Fruit fly (Drosophila melanogaster) whole organism, prepupa: Measurements from ENCODE around the gene CG3285.
A peak's percentile ranks its signal among the peaks of the same experiment; 100 is the strongest.

Experiments used
- Blimp-1 ChIP-seq: fragments of 200-800 bp; sonication (Bioruptor generic); optimal IDR thresholded peaks from 3 replicates; lab custom pipeline; 2017; ENCODE audit warnings: missing biosample characterization, missing genetic modification characterization, mild to moderate bottlenecking, moderate library complexity, missing genetic modification reagents
- CG10669 ChIP-seq: fragments of 200-800 bp; sonication (Bioruptor generic); optimal IDR thresholded peaks from 3 replicates; lab custom pipeline; 2018; ENCODE audit warnings: missing biosample characterization, mild to moderate bottlenecking, missing genetic modification characterization, moderate library complexity
- CG11294 ChIP-seq: fragments of 200-800 bp; sonication (Bioruptor generic); IDR thresholded peaks from 2 replicates; pipeline ENCODE4 v1.3.6; 2022; ENCODE audit warnings: missing biosample characterization, missing genetic modification characterization
- CG11762 ChIP-seq: fragments of 200-800 bp; sonication (Bioruptor generic); optimal IDR thresholded peaks from 3 replicates; lab custom pipeline; 2016; ENCODE audit warnings: missing biosample characterization, missing genetic modification characterization; ENCODE audit not compliant: insufficient read depth
- CG15336 ChIP-seq: fragments of 200-800 bp; sonication (Bioruptor generic); IDR thresholded peaks from 2 replicates; pipeline ENCODE4 v1.3.6; 2022; ENCODE audit warnings: missing biosample characterization, missing genetic modification characterization
- CG1621 ChIP-seq: fragments of 200-800 bp; sonication (Bioruptor generic); optimal IDR thresholded peaks from 3 replicates; lab custom pipeline; 2018; ENCODE audit warnings: missing biosample characterization, mild to moderate bottlenecking, missing genetic modification characterization
- CG3032 ChIP-seq: fragments of 200-800 bp; optimal IDR thresholded peaks from 2 replicates; lab custom pipeline; 2019; ENCODE audit warnings: missing biosample characterization, mild to moderate bottlenecking, missing genetic modification characterization, moderate library complexity
- CG3919 ChIP-seq: fragments of 200-800 bp; sonication (Bioruptor generic); optimal IDR thresholded peaks from 3 replicates; lab custom pipeline; 2016; ENCODE audit warnings: missing biosample characterization, missing genetic modification characterization
- CG6163 ChIP-seq: fragments of 200-800 bp; sonication (Bioruptor generic); IDR thresholded peaks from 3 replicates; pipeline ENCODE4 v1.3.6; 2022; ENCODE audit warnings: missing biosample characterization, missing genetic modification characterization
- CG6276 ChIP-seq: fragments of 200-800 bp; sonication (Bioruptor generic); optimal IDR thresholded peaks from 2 replicates; lab custom pipeline; 2017; ENCODE audit warnings: missing biosample characterization, mild to moderate bottlenecking, missing genetic modification characterization
- CG6792 ChIP-seq: fragments of 200-800 bp; sonication (Bioruptor generic); optimal IDR thresholded peaks from 3 replicates; lab custom pipeline; 2016; ENCODE audit warnings: missing biosample characterization, missing genetic modification characterization
- CG6808 ChIP-seq: fragments of 200-800 bp; sonication (Bioruptor generic); optimal IDR thresholded peaks from 3 replicates; lab custom pipeline; 2017; ENCODE audit warnings: missing biosample characterization, missing genetic modification characterization, mild to moderate bottlenecking, moderate library complexity, missing genetic modification reagents
- CG6854 ChIP-seq: fragments of 200-800 bp; sonication (Bioruptor generic); optimal IDR thresholded peaks from 2 replicates; lab custom pipeline; 2017; ENCODE audit warnings: missing biosample characterization, mild to moderate bottlenecking, missing genetic modification characterization
- CG7368 ChIP-seq: fragments of 200-800 bp; sonication (Bioruptor generic); optimal IDR thresholded peaks from 3 replicates; lab custom pipeline; 2016; ENCODE audit warnings: missing biosample characterization, missing genetic modification characterization
- CG8319 ChIP-seq: fragments of 200-800 bp; sonication (Bioruptor generic); optimal IDR thresholded peaks from 3 replicates; lab custom pipeline; 2016; ENCODE audit warnings: missing biosample characterization, missing genetic modification characterization
- CG9139 ChIP-seq: fragments of 200-800 bp; sonication (Bioruptor generic); optimal IDR thresholded peaks from 3 replicates; lab custom pipeline; 2017; ENCODE audit warnings: missing biosample characterization, mild to moderate bottlenecking, missing genetic modification characterization
- Eip75B ChIP-seq: fragments of 200-800 bp; sonication (Bioruptor generic); optimal IDR thresholded peaks from 3 replicates; lab custom pipeline; 2016; ENCODE audit warnings: missing biosample characterization, missing genetic modification characterization
- Eip78C ChIP-seq: fragments of 200-800 bp; sonication (Bioruptor generic); peaks from one replicate; lab custom pipeline; 2016; ENCODE audit warnings: missing biosample characterization, missing genetic modification characterization
- Ets21C ChIP-seq: fragments of 200-800 bp; sonication (Bioruptor generic); optimal IDR thresholded peaks from 3 replicates; lab custom pipeline; 2016; ENCODE audit warnings: missing biosample characterization, missing genetic modification characterization
- Hr38 ChIP-seq: sonication (Bioruptor generic); optimal IDR thresholded peaks from 2 replicates; lab custom pipeline; 2016; ENCODE audit warnings: missing biosample characterization, missing genetic modification characterization
- Hr39 ChIP-seq: fragments of 200-800 bp; sonication (Bioruptor generic); optimal IDR thresholded peaks from 2 replicates; lab custom pipeline; 2016; ENCODE audit warnings: missing biosample characterization, missing genetic modification characterization
- Hr4 ChIP-seq: fragments of 200-800 bp; sonication (Bioruptor generic); optimal IDR thresholded peaks from 3 replicates; lab custom pipeline; 2016; ENCODE audit warnings: missing biosample characterization, missing genetic modification characterization
- Lpt ChIP-seq: fragments of 200-800 bp; sonication (Bioruptor generic); optimal IDR thresholded peaks from 3 replicates; lab custom pipeline; 2016; ENCODE audit warnings: missing biosample characterization, missing genetic modification characterization
- Met ChIP-seq: fragments of 200-800 bp; sonication (Bioruptor generic); optimal IDR thresholded peaks from 3 replicates; lab custom pipeline; 2016; ENCODE audit warnings: missing biosample characterization, missing genetic modification characterization
- Smox ChIP-seq: fragments of 200-800 bp; sonication (Bioruptor generic); optimal IDR thresholded peaks from 3 replicates; lab custom pipeline; 2016; ENCODE audit warnings: missing biosample characterization, missing genetic modification characterization
- Sox15 ChIP-seq: fragments of 200-800 bp; sonication (Bioruptor generic); optimal IDR thresholded peaks from 3 replicates; lab custom pipeline; 2016; ENCODE audit warnings: missing biosample characterization, missing genetic modification characterization
- achi ChIP-seq: fragments of 200-800 bp; sonication (Bioruptor generic); optimal IDR thresholded peaks from 3 replicates; lab custom pipeline; 2016; ENCODE audit warnings: missing biosample characterization, missing genetic modification characterization
- acj6 ChIP-seq: fragments of 200-800 bp; sonication (Bioruptor generic); optimal IDR thresholded peaks from 3 replicates; lab custom pipeline; 2016; ENCODE audit warnings: missing biosample characterization, missing genetic modification characterization
- cyc ChIP-seq: fragments of 200-800 bp; sonication (Bioruptor generic); optimal IDR thresholded peaks from 3 replicates; lab custom pipeline; 2016; ENCODE audit warnings: missing biosample characterization, missing genetic modification characterization
- dac ChIP-seq: fragments of 200-800 bp; sonication (Bioruptor generic); optimal IDR thresholded peaks from 2 replicates; lab custom pipeline; 2017; ENCODE audit warnings: missing biosample characterization, mild to moderate bottlenecking, missing genetic modification characterization
- dsx ChIP-seq: fragments of 200-800 bp; optimal IDR thresholded peaks from 3 replicates; lab custom pipeline; 2019; ENCODE audit warnings: missing biosample characterization, mild to moderate bottlenecking, missing genetic modification characterization, moderate library complexity; ENCODE audit not compliant: poor library complexity, severe bottlenecking
- eg ChIP-seq: fragments of 200-800 bp; sonication (Bioruptor generic); IDR thresholded peaks from 3 replicates; pipeline ENCODE4 v1.3.6; 2022; ENCODE audit warnings: missing biosample characterization, missing genetic modification characterization
- esn ChIP-seq: fragments of 200-800 bp; sonication (Bioruptor generic); optimal IDR thresholded peaks from 2 replicates; lab custom pipeline; 2016; ENCODE audit warnings: missing biosample characterization, mild to moderate bottlenecking, missing genetic modification characterization, moderate library complexity
- fd85E ChIP-seq: fragments of 200-800 bp; sonication (Bioruptor generic); optimal IDR thresholded peaks from 3 replicates; lab custom pipeline; 2016; ENCODE audit warnings: missing biosample characterization, missing genetic modification characterization
- lz ChIP-seq: fragments of 200-800 bp; sonication (Bioruptor generic); optimal IDR thresholded peaks from 3 replicates; lab custom pipeline; 2016; ENCODE audit warnings: missing biosample characterization, missing genetic modification characterization
- net ChIP-seq: fragments of 200-800 bp; sonication (Bioruptor generic); optimal IDR thresholded peaks from 3 replicates; lab custom pipeline; 2016; ENCODE audit warnings: missing biosample characterization, missing genetic modification characterization
- pdm3 ChIP-seq: fragments of 200-800 bp; sonication (Bioruptor generic); optimal IDR thresholded peaks from 3 replicates; lab custom pipeline; 2016; ENCODE audit warnings: missing biosample characterization, missing genetic modification characterization
- salr ChIP-seq, 2 experiments: fragments of 200-800 bp; sonication (Bioruptor generic); optimal IDR thresholded peaks; 3 replicates each; lab custom pipeline; 2016 to 2018; ENCODE audit warnings: missing biosample characterization in 2 of 2, missing genetic modification characterization in 2 of 2, mild to moderate bottlenecking in 1 of 2
- spab ChIP-seq: fragments of 200-800 bp; sonication (Bioruptor generic); optimal IDR thresholded peaks from 2 replicates; lab custom pipeline; 2017; ENCODE audit warnings: missing biosample characterization, mild to moderate bottlenecking, missing genetic modification characterization, missing genetic modification reagents
- ss ChIP-seq, 2 experiments: fragments of 200-800 bp; sonication (Bioruptor generic); optimal IDR thresholded peaks; 2 replicates in 1 of 2; 3 replicates in 1 of 2; lab custom pipeline; 2017 to 2018; ENCODE audit warnings: mild to moderate bottlenecking in 2 of 2, missing biosample characterization in 2 of 2, missing genetic modification characterization in 2 of 2, moderate library complexity in 1 of 2
- svp ChIP-seq: fragments of 200-800 bp; sonication (Bioruptor generic); peaks from one replicate; lab custom pipeline; 2016; ENCODE audit warnings: missing biosample characterization, missing genetic modification characterization

Gene CG3285

DNA sequence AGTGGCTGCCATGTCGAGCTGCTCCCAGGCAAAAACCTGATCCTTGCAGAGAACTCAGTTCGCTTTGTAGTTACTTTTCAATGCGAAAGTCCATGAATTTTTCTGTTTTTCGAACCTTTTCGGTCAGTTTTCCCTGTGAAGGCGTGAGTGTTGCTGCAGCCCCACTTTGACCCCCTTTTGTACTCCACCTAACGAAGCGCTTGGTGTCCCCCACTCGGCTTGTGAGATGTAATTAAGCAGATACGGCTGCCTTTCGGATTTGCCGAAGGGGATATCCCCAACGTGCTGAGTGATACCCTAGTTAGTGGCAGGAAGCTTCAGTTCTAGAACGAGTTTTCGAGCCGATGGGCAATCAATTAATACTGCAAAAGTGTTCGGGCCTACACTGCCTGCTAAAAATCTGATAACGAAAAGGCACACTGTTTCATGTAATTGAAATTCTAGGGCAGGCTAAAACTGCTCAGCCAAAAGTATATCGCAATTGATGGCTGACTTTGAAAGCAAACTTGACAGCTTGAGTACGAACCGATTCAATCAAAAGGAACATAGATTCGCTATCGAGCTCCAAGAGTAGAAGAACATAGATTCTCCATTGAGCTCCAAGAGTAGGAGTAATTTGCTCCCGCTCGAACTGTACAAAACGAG, 21.0 kb downstream of the CG3285 start (continued):
- TF ChIP-seq Ets21C (GFP tag; lab: Kevin White, UChicago) = no peak
- TF ChIP-seq CG10669 (GFP tag; lab: Kevin White, UChicago) = peak; percentile 62
- TF ChIP-seq Smox = no peak
- TF ChIP-seq esn (GFP tag; lab: Kevin White, UChicago) = peak; percentile 19
- no peak for TF ChIP-seq CG6276
- no peak for TF ChIP-seq salr (GFP tag; optimal IDR thresholded peaks at IDR 0.05; lab: Kevin White, UChicago)
- peak; percentile 7 for TF ChIP-seq lz (GFP tag; lab: Kevin White, UChicago)
- TF ChIP-seq CG9139 (GFP tag; lab: Kevin White, UChicago) = peak; percentile 4
- peak; percentile 72 to 77 for TF ChIP-seq ss (GFP tag; optimal IDR thresholded peaks at IDR 0.05; lab: Kevin White, UChicago)
- peak; percentile 80 for TF ChIP-seq dsx (GFP tag; lab: Kevin White, UChicago)
- TF ChIP-seq CG6854 (GFP tag; lab: Kevin White, UChicago) = no peak
- TF ChIP-seq dac (GFP tag; lab: Kevin White, UChicago) = no peak
- no peak for TF ChIP-seq fd85E
- peak; percentile 45; the same call in 2 of the 3 replicates for TF ChIP-seq CG6163 (GFP tag; lab: Robert Waterston, UW)
- peak; percentile 36 for TF ChIP-seq pdm3 (GFP tag; lab: Kevin White, UChicago)
- peak; percentile 66 for TF ChIP-seq CG6808 (GFP tag; lab: Kevin White, UChicago)
- no peak for TF ChIP-seq CG7368 (GFP tag; lab: Kevin White, UChicago)
- no peak for TF ChIP-seq CG11294 (GFP tag; lab: Robert Waterston, UW)
- TF ChIP-seq cyc (GFP tag; lab: Kevin White, UChicago) = peak; percentile 11
- TF ChIP-seq Sox15 (GFP tag; lab: Kevin White, UChicago) = peak; percentile 10
- peak; percentile 25 for TF ChIP-seq Hr39
- TF ChIP-seq Hr4 (GFP tag; lab: Kevin White, UChicago) = no peak
- peak; percentile 30 for TF ChIP-seq Met (GFP tag; lab: Kevin White, UChicago)
- TF ChIP-seq CG3032 (tag; lab: Kevin White, UChicago) = peak; percentile 72
- TF ChIP-seq Eip75B (GFP tag; lab: Kevin White, UChicago) = peak; percentile 25
- TF ChIP-seq achi (GFP tag; lab: Kevin White, UChicago) = peak; percentile 30
- TF ChIP-seq net (GFP tag; lab: Kevin White, UChicago) = peak; percentile 26
- peak; percentile 52 for TF ChIP-seq CG3919

DNA sequence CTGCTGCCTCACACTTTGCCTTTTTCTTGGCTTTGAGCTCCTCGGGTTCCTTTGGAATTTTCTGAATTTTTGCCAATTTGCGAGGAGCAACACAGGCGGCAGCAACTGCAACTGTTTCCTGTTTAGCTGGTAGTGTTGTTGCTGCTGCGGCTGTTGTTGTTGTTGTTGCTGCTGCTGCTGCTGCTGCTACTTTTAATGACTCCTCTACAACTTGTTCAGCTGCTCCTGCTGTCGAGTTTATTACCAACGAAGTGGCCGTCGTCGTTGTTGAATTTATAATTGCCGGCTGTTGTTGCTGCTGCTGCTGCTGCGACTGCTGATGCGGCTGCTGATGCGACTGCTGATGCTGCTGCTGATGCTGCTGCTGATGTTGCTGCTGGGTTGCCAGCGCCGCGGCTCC, 22.2 kb downstream of the CG3285 start:
- TF ChIP-seq eg (GFP tag; lab: Robert Waterston, UW) (no peak), dsx (GFP tag; lab: Kevin White, UChicago) (peak; percentile 80), Eip78C (GFP tag; lab: Kevin White, UChicago) (peak; percentile 61), CG8319 (GFP tag; lab: Kevin White, UChicago) (no peak), Sox15 (GFP tag; lab: Kevin White, UChicago) (no peak), Lpt (GFP tag; lab: Kevin White, UChicago) (no peak), Blimp-1 (GFP tag; lab: Kevin White, UChicago) (no peak)

- TF ChIP-seq svp (GFP tag; lab: Kevin White, UChicago) = peak; percentile 54
- no peak for TF ChIP-seq CG3919
These were observed 23.1 kb downstream of the CG3285 start for dm6 chr2L:3353791-3354190.

DNA sequence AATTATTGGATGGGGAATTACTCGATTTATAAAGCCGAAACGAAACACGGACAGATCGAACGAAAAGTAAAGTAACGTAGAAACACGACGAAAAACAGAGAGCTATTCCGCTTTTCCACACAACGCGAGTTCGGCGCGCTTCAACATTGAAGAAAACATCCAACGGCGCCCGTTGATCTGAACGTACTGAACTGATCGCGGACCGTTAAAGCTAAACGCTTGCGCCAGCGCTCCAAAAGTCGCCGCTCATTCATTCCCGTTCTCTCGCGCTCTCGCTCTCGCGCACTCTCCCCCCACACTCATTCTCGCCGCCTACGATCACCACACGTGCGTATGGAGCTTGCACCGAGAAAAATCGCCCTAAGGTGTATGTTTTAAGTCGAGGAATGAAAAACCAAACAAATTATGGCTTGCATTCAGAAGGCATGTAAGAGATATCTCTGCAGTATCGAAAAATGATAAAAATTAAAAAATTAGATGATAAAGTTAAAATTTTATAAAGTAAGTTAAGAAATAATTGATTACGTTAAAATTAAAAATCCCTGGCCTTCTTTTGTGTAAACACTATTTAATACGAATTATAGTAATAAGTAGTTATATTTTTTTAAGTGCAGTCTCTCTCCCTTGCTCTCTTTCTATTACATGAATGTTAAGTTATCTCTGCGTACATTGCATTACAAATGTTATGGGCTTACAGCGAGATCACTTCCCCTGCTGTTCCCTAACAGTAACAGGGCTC, 24.1 kb downstream of the CG3285 start, which contains the start of gene E23:
E23 (minus strand) TSS at position 188 of the 739 bp plus-strand sequence.
- peak; percentile 97 for TF ChIP-seq CG7368 (GFP tag; lab: Kevin White, UChicago)
- peak; percentile 97 for TF ChIP-seq spab (GFP tag; lab: Kevin White, UChicago)
- TF ChIP-seq CG10669 (GFP tag; lab: Kevin White, UChicago) = peak; percentile 97
- TF ChIP-seq cyc (GFP tag; lab: Kevin White, UChicago) = peak; percentile 96
- TF ChIP-seq acj6 (GFP tag; lab: Kevin White, UChicago) = peak; percentile 99
- peak; percentile 98 for TF ChIP-seq CG6792
- no peak for TF ChIP-seq Hr38 (GFP tag; lab: Kevin White, UChicago)
- TF ChIP-seq dsx (GFP tag; lab: Kevin White, UChicago) = peak; percentile 97
- TF ChIP-seq CG15336 = peak; percentile 99
- peak; percentile 97 for TF ChIP-seq CG11762 (GFP tag; lab: Kevin White, UChicago)
- peak; percentile 99 for TF ChIP-seq esn (GFP tag; lab: Kevin White, UChicago)
- TF ChIP-seq lz (GFP tag; lab: Kevin White, UChicago) = peak; percentile 98
- peak; percentile 98 for TF ChIP-seq CG6163 (GFP tag; lab: Robert Waterston, UW)
- TF ChIP-seq Sox15 (GFP tag; lab: Kevin White, UChicago) = peak; percentile 96
- TF ChIP-seq CG1621 (tag; lab: Kevin White, UChicago) = peak; percentile 94
- peak; percentile 95 for TF ChIP-seq Hr39
- peak; percentile 99 for TF ChIP-seq net (GFP tag; lab: Kevin White, UChicago)
- TF ChIP-seq Smox = peak; percentile 98
- peak; percentile 92 for TF ChIP-seq Ets21C (GFP tag; lab: Kevin White, UChicago)
